Worm (Caenorhabditis elegans) whole organism, mixed stage, embryonic: ENCODE results near the gene grl-15.

ENCODE experiments used
- drap-1 ChIP-seq: fragments of 200-800 bp; sonication (Bioruptor generic); optimal IDR thresholded peaks from 3 replicates; lab custom pipeline; 2018; ENCODE audit warnings: mild to moderate bottlenecking, missing genetic modification characterization, missing compliant biosample characterization
- elt-1 ChIP-seq: sonication (generic microtip); optimal IDR thresholded peaks from 2 replicates; lab custom pipeline; 2017; ENCODE audit warnings: missing genetic modification characterization, mild to moderate bottlenecking, missing compliant biosample characterization, antibody characterized with exemption, moderate library complexity, borderline replicate concordance; ENCODE audit not compliant: insufficient read depth
- elt-3 ChIP-seq: fragments of 150-350 bp; optimal IDR thresholded peaks from 2 replicates; lab custom pipeline; 2014; ENCODE audit warnings: missing biosample characterization, missing genetic modification characterization
- lsy-2 ChIP-seq: fragments of 150-350 bp; optimal IDR thresholded peaks from 2 replicates; lab custom pipeline; 2014; ENCODE audit warnings: missing biosample characterization, missing genetic modification characterization
- nhr-12 ChIP-seq: fragments of 150-350 bp; optimal IDR thresholded peaks from 2 replicates; lab custom pipeline; 2014; ENCODE audit warnings: missing biosample characterization, missing genetic modification characterization
- nhr-76 ChIP-seq: sonication (generic microtip); optimal IDR thresholded peaks from 2 replicates; lab custom pipeline; 2017; ENCODE audit warnings: missing biosample characterization, missing genetic modification characterization
- pha-4 ChIP-seq: fragments of 150-350 bp; optimal IDR thresholded peaks from 2 replicates; lab custom pipeline; 2018; ENCODE audit warnings: missing biosample characterization, missing genetic modification reagents, missing genetic modification characterization
- tbx-8 ChIP-seq: fragments of 200-800 bp; sonication (Bioruptor generic); optimal IDR thresholded peaks from 2 replicates; lab custom pipeline; 2018; ENCODE audit warnings: mild to moderate bottlenecking, missing genetic modification characterization, moderate library complexity, missing compliant biosample characterization
- unc-62 ChIP-seq: fragments of 150-350 bp; optimal IDR thresholded peaks from 2 replicates; lab custom pipeline; 2014; ENCODE audit warnings: missing biosample characterization, missing genetic modification reagents, missing genetic modification characterization
- ztf-11 ChIP-seq: fragments of 150-350 bp; optimal IDR thresholded peaks from 2 replicates; lab custom pipeline; 2014; ENCODE audit warnings: missing biosample characterization, missing genetic modification characterization

DNA sequence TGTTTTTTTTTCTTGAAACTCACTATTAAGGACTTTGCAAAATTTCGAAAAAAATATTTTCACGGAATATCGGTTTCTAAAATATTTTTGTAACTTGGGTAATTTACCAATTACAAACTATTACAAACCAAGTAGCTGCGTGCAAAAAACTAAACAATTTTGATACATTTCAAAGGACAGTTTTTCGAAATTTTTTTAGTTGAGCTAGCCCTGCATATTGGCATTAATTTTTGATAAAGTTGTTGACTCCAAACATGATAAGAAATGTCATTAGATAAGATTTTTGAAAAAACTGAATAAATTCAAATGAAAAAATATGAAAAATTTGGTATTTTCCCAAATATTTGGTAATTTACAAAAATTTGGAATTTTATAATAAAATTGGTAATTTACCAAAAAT lies 47.6 kb downstream of the grl-15 start:
- TF ChIP-seq nhr-76 (tag; lab: Kevin White, UChicago): no peak
- TF ChIP-seq tbx-8: no peak
- TF ChIP-seq elt-3: no peak
- no peak for TF ChIP-seq unc-62
- no peak for TF ChIP-seq elt-1
- no peak for TF ChIP-seq ztf-11
- TF ChIP-seq nhr-12 (tag; lab: Kevin White, UChicago): no peak
- no peak for TF ChIP-seq pha-4 (tag; lab: Kevin White, UChicago)
- no peak for TF ChIP-seq lsy-2 (tag; lab: Kevin White, UChicago)
- no peak for TF ChIP-seq drap-1
